Worm (Caenorhabditis elegans) whole organism, young adult: ENCODE measurements around the gene sre-31.

Experiments used
- Y53G8AR.9 ChIP-seq: fragments of 200-800 bp; sonication (Bioruptor generic); conservative IDR thresholded peaks from 2 replicates; pipeline ENCODE4 v1.3.6; 2022; ENCODE audit warnings: missing genetic modification reagents, missing genetic modification characterization, missing compliant biosample characterization
- aptf-3 ChIP-seq: fragments of 200-800 bp; sonication (Bioruptor generic); IDR thresholded peaks from 2 replicates; pipeline ENCODE4 v1.3.6; 2022; ENCODE audit warnings: missing genetic modification characterization, missing compliant biosample characterization
- bed-1 ChIP-seq: fragments of 200-800 bp; sonication (Bioruptor generic); IDR thresholded peaks from 2 replicates; pipeline ENCODE4 v1.3.6; 2022; ENCODE audit warnings: missing genetic modification reagents, missing genetic modification characterization, missing compliant biosample characterization
- ccch-3 ChIP-seq: fragments of 200-800 bp; sonication (Bioruptor generic); optimal IDR thresholded peaks from 2 replicates; lab custom pipeline; 2018; ENCODE audit warnings: mild to moderate bottlenecking, missing genetic modification characterization, missing compliant biosample characterization
- ceh-100 ChIP-seq: fragments of 200-800 bp; sonication (Bioruptor generic); IDR thresholded peaks from 2 replicates; pipeline ENCODE4 v1.3.6; 2022; ENCODE audit warnings: missing genetic modification reagents, missing genetic modification characterization, missing compliant biosample characterization
- dpl-1 ChIP-seq: fragments of 150-350 bp; optimal IDR thresholded peaks from 2 replicates; lab custom pipeline; 2014; ENCODE audit warnings: missing biosample characterization, missing genetic modification reagents, missing genetic modification characterization
- egl-44 ChIP-seq: fragments of 200-800 bp; sonication (Bioruptor generic); IDR thresholded peaks from 2 replicates; pipeline ENCODE4 v1.3.6; 2022; ENCODE audit warnings: missing genetic modification reagents, missing genetic modification characterization, missing compliant biosample characterization
- fkh-3 ChIP-seq: sonication (generic microtip); optimal IDR thresholded peaks from 2 replicates; lab custom pipeline; 2016; ENCODE audit warnings: mild to moderate bottlenecking, missing genetic modification characterization, missing compliant biosample characterization
- madf-10 ChIP-seq: sonication (generic microtip); optimal IDR thresholded peaks from 2 replicates; lab custom pipeline; 2016; ENCODE audit warnings: mild to moderate bottlenecking, missing genetic modification characterization, missing compliant biosample characterization
- mcd-1 ChIP-seq: fragments of 200-800 bp; sonication (Bioruptor generic); IDR thresholded peaks from 2 replicates; pipeline ENCODE4 v1.3.6; 2022; ENCODE audit warnings: missing genetic modification reagents, missing genetic modification characterization, missing compliant biosample characterization
- mel-28 ChIP-seq: sonication (generic microtip); optimal IDR thresholded peaks from 2 replicates; lab custom pipeline; 2016; ENCODE audit warnings: borderline replicate concordance, mild to moderate bottlenecking, missing genetic modification characterization, missing compliant biosample characterization
- rec-8 ChIP-seq, 2 experiments: sonication (generic microtip); optimal IDR thresholded peaks; 2 replicates each; lab custom pipeline; 2016; ENCODE audit warnings: mild to moderate bottlenecking in 2 of 2, missing genetic modification characterization in 2 of 2, missing genetic modification reagents in 2 of 2, missing genotype in 2 of 2, missing biosample characterization in 1 of 2, missing compliant biosample characterization in 1 of 2, moderate library complexity in 1 of 2
- unc-62 ChIP-seq: fragments of 150-350 bp; optimal IDR thresholded peaks from 2 replicates; lab custom pipeline; 2014; ENCODE audit warnings: missing biosample characterization, missing genetic modification reagents, missing genetic modification characterization
- ztf-25 ChIP-seq: fragments of 200-800 bp; sonication (Bioruptor generic); IDR thresholded peaks from 2 replicates; pipeline ENCODE4 v1.3.6; 2022; ENCODE audit warnings: missing genetic modification reagents, missing genetic modification characterization, missing compliant biosample characterization

DNA sequence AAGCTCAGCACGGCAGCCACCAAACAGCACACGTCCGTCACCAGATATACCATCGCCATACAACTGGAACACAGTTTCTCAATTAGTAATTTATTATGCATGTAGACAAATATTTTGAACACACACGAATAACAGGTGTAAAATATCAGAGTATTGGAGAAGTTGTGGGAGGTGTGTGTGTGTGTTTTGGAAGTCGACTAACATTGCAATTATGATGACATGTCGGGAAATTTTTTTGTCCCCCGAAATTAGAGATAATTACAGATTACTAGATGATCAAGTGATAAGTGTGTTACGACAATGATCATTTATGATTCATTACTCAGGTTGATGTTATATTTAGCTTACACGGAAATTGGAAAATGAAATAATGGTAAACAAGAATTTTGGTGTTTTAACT lies 21.1 kb upstream of the sre-31 start, which contains the start of gene Y57A10C.8:
- TF ChIP-seq dpl-1 (GFP tag; lab: Kevin White, UChicago) (no peak), bed-1 (GFP tag; lab: Robert Waterston, UW) (no peak), unc-62 (GFP tag; lab: Kevin White, UChicago) (no peak), madf-10 (tag; lab: Kevin White, UChicago) (no peak), mcd-1 (GFP tag; lab: Robert Waterston, UW) (no peak), fkh-3 (tag; lab: Kevin White, UChicago) (no peak), ztf-25 (GFP tag; lab: Robert Waterston, UW) (no peak), mel-28 (tag; lab: Kevin White, UChicago) (no peak), ceh-100 (GFP tag; lab: Robert Waterston, UW) (no peak), ccch-3 (GFP tag; lab: Kevin White, UChicago) (no peak), egl-44 (GFP tag; lab: Robert Waterston, UW) (no peak), Y53G8AR.9 (GFP tag; lab: Robert Waterston, UW) (no peak), rec-8 (tag; optimal IDR thresholded peaks at IDR 0.05; lab: Kevin White, UChicago) (no peak), aptf-3 (GFP tag; lab: Robert Waterston, UW) (no peak)
